Fruit fly (Drosophila melanogaster) whole organism, wandering third instar larva: ENCODE results near the gene slam.

ENCODE experiments used
- CG9705 ChIP-seq: fragments of 200-800 bp; sonication (Bioruptor generic); optimal IDR thresholded peaks from 2 replicates; lab custom pipeline; 2018; ENCODE audit warnings: missing biosample characterization, mild to moderate bottlenecking, missing genetic modification characterization
- HLH106 ChIP-seq: fragments of 200-800 bp; optimal IDR thresholded peaks from 3 replicates; lab custom pipeline; 2019; ENCODE audit warnings: missing biosample characterization, mild to moderate bottlenecking, missing genetic modification characterization, moderate library complexity
- N ChIP-seq: fragments of >200 bp; optimal IDR thresholded peaks from 2 replicates; lab custom pipeline; 2018; ENCODE audit warnings: missing biosample characterization, missing external identifiers, missing genetic modification characterization
- dl ChIP-seq, 2 experiments: fragments of 175-275, 200-275 bp in 1 of 2; fragments of 200-275 bp in 1 of 2; sonication (Bioruptor generic); optimal IDR thresholded peaks; lab custom pipeline; 2018; ENCODE audit warnings: mild to moderate bottlenecking in 2 of 2, missing biosample characterization in 2 of 2, missing genetic modification characterization in 2 of 2, moderate library complexity in 2 of 2; ENCODE audit not compliant: partially characterized antibody in 2 of 2, insufficient read depth in 1 of 2
- h ChIP-seq: fragments of 200-800 bp; sonication (Bioruptor generic); optimal IDR thresholded peaks from 3 replicates; lab custom pipeline; 2016; ENCODE audit warnings: missing biosample characterization, mild to moderate bottlenecking, missing genetic modification characterization

DNA sequence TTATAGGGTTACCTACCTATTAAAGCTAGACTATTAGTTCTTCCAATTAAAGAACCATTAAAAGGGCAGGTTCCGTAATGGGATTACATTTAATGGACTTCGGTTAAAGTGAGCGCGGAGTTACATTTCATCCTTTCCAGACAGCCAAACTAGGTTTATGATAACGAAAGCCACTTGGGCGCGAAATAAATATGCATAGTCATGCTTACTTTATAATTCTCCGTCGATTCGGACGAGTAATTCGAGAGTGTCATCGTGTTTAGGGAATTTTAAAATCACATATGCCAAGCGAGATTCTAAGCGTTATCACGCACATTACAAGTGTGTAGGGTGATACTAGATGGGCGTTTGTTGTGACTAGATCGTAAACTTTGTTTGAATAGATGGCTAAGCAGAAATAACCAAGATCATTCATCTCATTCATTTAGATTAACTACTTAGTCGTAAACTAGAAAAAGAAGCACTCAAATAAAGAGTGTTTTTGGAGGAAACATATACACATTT is 31.9 kb upstream of the slam start:
- TF ChIP-seq N (GFP tag; lab: Kevin White, UChicago), result no peak
- TF ChIP-seq h (GFP tag; lab: Kevin White, UChicago), result no peak
- TF ChIP-seq HLH106, result no peak
- no peak for TF ChIP-seq CG9705 (GFP tag; lab: Kevin White, UChicago)
- no peak for TF ChIP-seq dl (GFP tag; optimal IDR thresholded peaks at IDR 0.05; lab: Kevin White, UChicago; ENCODE audit: insufficient read depth in 1 of 2, partially characterized antibody in 2 of 2)
